Fruit fly (Drosophila melanogaster) whole organism, embryonic: ENCODE measurements around the gene Doa.
A peak's percentile ranks its signal among the peaks of the same experiment; 100 is the strongest.

Experiments used
- Bdp1 ChIP-seq: fragments of 200-800 bp; sonication (Bioruptor generic); optimal IDR thresholded peaks from 3 replicates; lab custom pipeline; 2016; ENCODE audit warnings: missing biosample characterization, missing genetic modification characterization
- CG10147 ChIP-seq: fragments of 200-800 bp; sonication (Bioruptor generic); optimal IDR thresholded peaks from 2 replicates; lab custom pipeline; 2019; ENCODE audit warnings: missing biosample characterization, mild to moderate bottlenecking, missing genetic modification characterization, moderate library complexity
- CG10543 ChIP-seq: fragments of 200-800 bp; sonication (Bioruptor generic); optimal IDR thresholded peaks from 3 replicates; lab custom pipeline; 2017; ENCODE audit warnings: missing biosample characterization, mild to moderate bottlenecking, missing genetic modification characterization, moderate library complexity
- CG10565 ChIP-seq: fragments of 200-800 bp; sonication (Bioruptor generic); optimal IDR thresholded peaks from 3 replicates; lab custom pipeline; 2016; ENCODE audit warnings: missing biosample characterization, mild to moderate bottlenecking, missing genetic modification characterization
- CG11560 ChIP-seq: fragments of 200-800 bp; sonication (Bioruptor generic); IDR thresholded peaks from 3 replicates; pipeline ENCODE4 v1.3.6; 2022; ENCODE audit warnings: missing biosample characterization, missing genetic modification characterization
- CG12104 ChIP-seq: fragments of 200-800 bp; sonication (Bioruptor generic); optimal IDR thresholded peaks from 3 replicates; lab custom pipeline; 2016; ENCODE audit warnings: missing biosample characterization, missing genetic modification characterization
- CG13775 ChIP-seq: fragments of 200-800 bp; sonication (Bioruptor generic); optimal IDR thresholded peaks from 3 replicates; lab custom pipeline; 2017; ENCODE audit warnings: missing biosample characterization, mild to moderate bottlenecking, missing genetic modification characterization
- CG15011 ChIP-seq: fragments of 200-800 bp; sonication (Bioruptor generic); optimal IDR thresholded peaks from 3 replicates; lab custom pipeline; 2018; ENCODE audit warnings: missing biosample characterization, mild to moderate bottlenecking, missing genetic modification characterization
- CG15269 ChIP-seq: fragments of 200-800 bp; sonication (Bioruptor generic); optimal IDR thresholded peaks from 2 replicates; lab custom pipeline; 2018; ENCODE audit warnings: missing biosample characterization, mild to moderate bottlenecking, missing genetic modification characterization, moderate library complexity
- CG2199 ChIP-seq: fragments of 200-800 bp; sonication (Bioruptor generic); IDR thresholded peaks from 3 replicates; pipeline ENCODE4 v1.3.6; 2022; ENCODE audit warnings: missing biosample characterization, missing genetic modification characterization
- CG2889 ChIP-seq: fragments of 200-800 bp; sonication (Bioruptor generic); IDR thresholded peaks from 3 replicates; pipeline ENCODE4 v1.3.6; 2022; ENCODE audit warnings: missing biosample characterization, missing genetic modification characterization
- CG30403 ChIP-seq: fragments of 200-800 bp; sonication (Bioruptor generic); optimal IDR thresholded peaks from 3 replicates; lab custom pipeline; 2016; ENCODE audit warnings: missing biosample characterization, missing genetic modification characterization
- CG6654 ChIP-seq: fragments of 200-800 bp; sonication (Bioruptor generic); optimal IDR thresholded peaks from 2 replicates; lab custom pipeline; 2017; ENCODE audit warnings: missing biosample characterization, mild to moderate bottlenecking, missing genetic modification characterization
- CG8478 ChIP-seq: fragments of >200 bp; optimal IDR thresholded peaks from 2 replicates; lab custom pipeline; 2018
- CG9797 ChIP-seq: fragments of 200-800 bp; sonication (Bioruptor generic); optimal IDR thresholded peaks from 3 replicates; lab custom pipeline; 2018; ENCODE audit warnings: missing biosample characterization, mild to moderate bottlenecking, missing genetic modification characterization
- CHES-1-like ChIP-seq: fragments of 200-800 bp; sonication (Bioruptor generic); optimal IDR thresholded peaks from 2 replicates; lab custom pipeline; 2016; ENCODE audit warnings: missing biosample characterization, missing genetic modification characterization
- Elba2 ChIP-seq: fragments of 200-800 bp; sonication (Bioruptor generic); optimal IDR thresholded peaks from 3 replicates; lab custom pipeline; 2016; ENCODE audit warnings: missing biosample characterization, missing genetic modification characterization
- Fer2 ChIP-seq: fragments of 200-800 bp; sonication (Bioruptor generic); optimal IDR thresholded peaks from 2 replicates; lab custom pipeline; 2018; ENCODE audit warnings: missing biosample characterization, mild to moderate bottlenecking, missing genetic modification characterization, moderate library complexity
- Hr3 ChIP-seq: fragments of 200-800 bp; sonication (Bioruptor generic); optimal IDR thresholded peaks from 3 replicates; lab custom pipeline; 2016; ENCODE audit warnings: missing biosample characterization, missing genetic modification characterization
- Hr78 ChIP-seq, 2 experiments: fragments of 200-800 bp in 1 of 2; fragments of >200 bp in 1 of 2; sonication (Bioruptor generic) in 1 of 2; optimal IDR thresholded peaks; 2 replicates each; lab custom pipeline; 2017 to 2019; ENCODE audit warnings: missing biosample characterization in 2 of 2, missing genetic modification characterization in 2 of 2, mild to moderate bottlenecking in 1 of 2, moderate library complexity in 1 of 2
- Lim3 ChIP-seq: fragments of 200-800 bp; sonication (Bioruptor generic); IDR thresholded peaks from 2 replicates; pipeline ENCODE4 v1.3.6; 2022; ENCODE audit warnings: missing biosample characterization, missing genetic modification characterization
- Mes4 ChIP-seq: fragments of 200-800 bp; sonication (Bioruptor generic); optimal IDR thresholded peaks from 2 replicates; lab custom pipeline; 2016; ENCODE audit warnings: missing biosample characterization, missing genetic modification characterization
- NFAT ChIP-seq: fragments of 200-800 bp; sonication (Bioruptor generic); IDR thresholded peaks from 2 replicates; pipeline ENCODE4 v1.3.6; 2022; ENCODE audit warnings: missing biosample characterization, missing genetic modification characterization
- Neu2 ChIP-seq: fragments of 200-800 bp; sonication (Bioruptor generic); optimal IDR thresholded peaks from 3 replicates; lab custom pipeline; 2016; ENCODE audit warnings: missing biosample characterization, missing genetic modification characterization, borderline replicate concordance
- Oli ChIP-seq: fragments of 200-800 bp; sonication (Bioruptor generic); optimal IDR thresholded peaks from 2 replicates; lab custom pipeline; 2018; ENCODE audit warnings: missing biosample characterization, mild to moderate bottlenecking, missing genetic modification characterization, moderate library complexity
- Optix ChIP-seq: fragments of 200-800 bp; sonication (Bioruptor generic); IDR thresholded peaks from 3 replicates; pipeline ENCODE4 v1.3.6; 2022; ENCODE audit warnings: missing biosample characterization, missing genetic modification characterization
- Rfx ChIP-seq: fragments of 200-800 bp; sonication (Bioruptor generic); IDR thresholded peaks from 2 replicates; pipeline ENCODE4 v1.3.6; 2022; ENCODE audit warnings: missing biosample characterization, missing genetic modification characterization
- Sox100B ChIP-seq: fragments of 200-800 bp; sonication (Bioruptor generic); optimal IDR thresholded peaks from 3 replicates; lab custom pipeline; 2018; ENCODE audit warnings: missing biosample characterization, mild to moderate bottlenecking, missing genetic modification characterization
- Ssrp ChIP-seq: fragments of 200-800 bp; sonication (Bioruptor generic); optimal IDR thresholded peaks from 2 replicates; lab custom pipeline; 2018; ENCODE audit warnings: missing biosample characterization, mild to moderate bottlenecking, missing genetic modification characterization, moderate library complexity
- aop ChIP-seq: fragments of 200-800 bp; sonication (Bioruptor generic); IDR thresholded peaks from 2 replicates; pipeline ENCODE4 v1.3.6; 2022; ENCODE audit warnings: missing biosample characterization, missing genetic modification characterization
- chm ChIP-seq: fragments of 200-800 bp; sonication (Bioruptor generic); IDR thresholded peaks from 2 replicates; pipeline ENCODE4 v1.3.6; 2022; ENCODE audit warnings: missing biosample characterization, missing genetic modification characterization
- crc ChIP-seq: fragments of 200-800 bp; sonication (Bioruptor generic); optimal IDR thresholded peaks from 2 replicates; lab custom pipeline; 2016; ENCODE audit warnings: missing biosample characterization, missing genetic modification characterization
- dati ChIP-seq: fragments of 200-800 bp; sonication (Bioruptor generic); IDR thresholded peaks from 2 replicates; pipeline ENCODE4 v1.3.6; 2022; ENCODE audit warnings: missing biosample characterization, missing genetic modification characterization
- fd96Cb ChIP-seq: fragments of 200-800 bp; sonication (Bioruptor generic); optimal IDR thresholded peaks from 2 replicates; lab custom pipeline; 2018; ENCODE audit warnings: missing biosample characterization, mild to moderate bottlenecking, missing genetic modification characterization, moderate library complexity
- gcm ChIP-seq: fragments of 200-800 bp; sonication (Bioruptor generic); optimal IDR thresholded peaks from 2 replicates; lab custom pipeline; 2019; ENCODE audit warnings: missing biosample characterization, mild to moderate bottlenecking, missing genetic modification characterization, moderate library complexity
- gsb ChIP-seq: fragments of 200-800 bp; sonication (Bioruptor generic); IDR thresholded peaks from 2 replicates; pipeline ENCODE4 v1.3.6; 2022; ENCODE audit warnings: missing biosample characterization, missing genetic modification characterization
- gt ChIP-seq: fragments of 200-800 bp; sonication (Bioruptor generic); IDR thresholded peaks from 2 replicates; pipeline ENCODE4 v1.3.6; 2022; ENCODE audit warnings: missing biosample characterization, missing genetic modification characterization
- insv ChIP-seq, 2 experiments: fragments of 200-800 bp; sonication (Bioruptor generic); optimal IDR thresholded peaks; 3 replicates each; lab custom pipeline; 2016 to 2018; ENCODE audit warnings: missing biosample characterization in 2 of 2, missing genetic modification characterization in 2 of 2
- jigr1 ChIP-seq: fragments of 200-800 bp; sonication (Bioruptor generic); IDR thresholded peaks from 3 replicates; pipeline ENCODE4 v1.3.6; 2022; ENCODE audit warnings: missing biosample characterization, missing genetic modification characterization
- kah ChIP-seq: fragments of 200-800 bp; sonication (Bioruptor generic); optimal IDR thresholded peaks from 2 replicates; lab custom pipeline; 2018; ENCODE audit warnings: missing biosample characterization, mild to moderate bottlenecking, missing genetic modification characterization
- lbe ChIP-seq: fragments of 200-800 bp; sonication (Bioruptor generic); optimal IDR thresholded peaks from 2 replicates; lab custom pipeline; 2016; ENCODE audit warnings: missing biosample characterization, mild to moderate bottlenecking, missing genetic modification characterization
- lmd ChIP-seq: fragments of 200-800 bp; sonication (Bioruptor generic); IDR thresholded peaks from 2 replicates; pipeline ENCODE4 v1.3.6; 2022; ENCODE audit warnings: missing biosample characterization, missing genetic modification characterization
- pfk ChIP-seq: fragments of 200-800 bp; sonication (Bioruptor generic); optimal IDR thresholded peaks from 2 replicates; lab custom pipeline; 2018; ENCODE audit warnings: missing biosample characterization, mild to moderate bottlenecking, missing genetic modification characterization, moderate library complexity
- ro ChIP-seq: fragments of 200-800 bp; sonication (Bioruptor generic); IDR thresholded peaks from 2 replicates; pipeline ENCODE4 v1.3.6; 2022; ENCODE audit warnings: missing biosample characterization, missing genetic modification characterization
- run ChIP-seq: fragments of 200-800 bp; sonication (Bioruptor generic); optimal IDR thresholded peaks from 3 replicates; lab custom pipeline; 2018; ENCODE audit warnings: missing biosample characterization, mild to moderate bottlenecking, missing genetic modification characterization
- sd ChIP-seq: fragments of 200-800 bp; sonication (Bioruptor generic); optimal IDR thresholded peaks from 3 replicates; lab custom pipeline; 2018; ENCODE audit warnings: missing biosample characterization, mild to moderate bottlenecking, missing genetic modification characterization, moderate library complexity
- tgo ChIP-seq: fragments of 200-800 bp; sonication (Bioruptor generic); IDR thresholded peaks from 3 replicates; pipeline ENCODE4 v1.3.6; 2022; ENCODE audit warnings: missing biosample characterization, missing genetic modification characterization
- tio ChIP-seq: fragments of 200-800 bp; sonication (Bioruptor generic); optimal IDR thresholded peaks from 2 replicates; lab custom pipeline; 2017; ENCODE audit warnings: missing biosample characterization, missing genetic modification characterization, inconsistent platforms
- unpg ChIP-seq: fragments of 200-800 bp; sonication (Bioruptor generic); optimal IDR thresholded peaks from 3 replicates; lab custom pipeline; 2018; ENCODE audit warnings: missing biosample characterization, mild to moderate bottlenecking, missing genetic modification characterization, moderate library complexity
- vnd ChIP-seq: fragments of 200-800 bp; sonication (Bioruptor generic); IDR thresholded peaks from 3 replicates; pipeline ENCODE4 v1.3.6; 2022; ENCODE audit warnings: missing biosample characterization, missing genetic modification characterization; ENCODE audit not compliant: partially characterized antibody
- wor ChIP-seq: fragments of 200-800 bp; sonication (Bioruptor generic); IDR thresholded peaks from 2 replicates; pipeline ENCODE4 v1.3.6; 2022; ENCODE audit warnings: missing biosample characterization, missing genetic modification characterization
- z ChIP-seq: fragments of 200-800 bp; sonication (Bioruptor generic); IDR thresholded peaks from 3 replicates; pipeline ENCODE4 v1.3.6; 2022; ENCODE audit warnings: missing biosample characterization, missing genetic modification characterization
- zen ChIP-seq: fragments of 200-800 bp; sonication (Bioruptor generic); optimal IDR thresholded peaks from 3 replicates; lab custom pipeline; 2018; ENCODE audit warnings: missing biosample characterization, mild to moderate bottlenecking, missing genetic modification characterization, moderate library complexity

Doa gene

DNA sequence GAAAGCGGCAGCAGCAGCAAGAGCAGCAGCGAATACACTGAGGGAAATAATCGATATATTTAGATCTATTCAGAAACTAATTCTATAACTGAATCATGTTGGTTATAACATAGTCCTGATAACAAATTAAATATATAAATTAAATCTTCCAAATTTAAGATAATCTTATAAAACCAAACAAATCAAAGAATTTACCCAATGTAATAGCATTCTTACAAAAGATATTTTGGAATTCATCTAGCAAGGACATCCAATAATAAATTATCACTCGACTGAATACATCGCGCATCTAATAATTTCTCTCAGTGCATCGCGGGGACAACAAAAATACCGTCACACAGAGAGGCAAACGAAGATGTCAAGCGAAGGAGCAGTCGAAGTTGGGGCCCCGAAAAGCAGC is 71.2 kb downstream of the Doa start (continued):
- TF ChIP-seq gt (GFP tag; lab: Robert Waterston, UW) (no peak), Neu2 (GFP tag; lab: Kevin White, UChicago) (no peak), CG13775 (peak; percentile 20), wor (GFP tag; lab: Robert Waterston, UW) (no peak), ro (GFP tag; lab: Robert Waterston, UW) (no peak), z (GFP tag; lab: Robert Waterston, UW) (no peak), Oli (tag; lab: Kevin White, UChicago) (peak; percentile 34), NFAT (no peak), CG10147 (GFP tag; lab: Kevin White, UChicago) (peak; percentile 37), CHES-1-like (no peak), gcm (no peak), aop (GFP tag; lab: Robert Waterston, UW) (no peak), pfk (GFP tag; lab: Kevin White, UChicago) (no peak), Hr3 (GFP tag; lab: Kevin White, UChicago) (no peak), CG10543 (GFP tag; lab: Kevin White, UChicago) (peak; percentile 16), CG15269 (peak; percentile 46), zen (tag; lab: Kevin White, UChicago) (no peak), tgo (GFP tag; lab: Robert Waterston, UW) (0 out of 3 replicates have a peak, but pooled peaks have one; percentile 29), CG2199 (GFP tag; lab: Robert Waterston, UW) (no peak), Lim3 (no peak), unpg (GFP tag; lab: Kevin White, UChicago) (no peak), CG6654 (no peak), lbe (GFP tag; lab: Kevin White, UChicago) (no peak), dati (GFP tag; lab: Robert Waterston, UW) (no peak), CG9797 (no peak), CG2889 (GFP tag; lab: Robert Waterston, UW) (no peak), sd (tag; lab: Kevin White, UChicago) (no peak), insv (GFP tag; optimal IDR thresholded peaks at IDR 0.05; lab: Kevin White, UChicago) (no peak), Ssrp (tag; lab: Kevin White, UChicago) (no peak), Optix (GFP tag; lab: Robert Waterston, UW) (no peak), tio (peak; percentile 47), Rfx (no peak), chm (GFP tag; lab: Robert Waterston, UW) (no peak), kah (GFP tag; lab: Kevin White, UChicago) (no peak), CG30403 (GFP tag; lab: Kevin White, UChicago) (peak; percentile 41), CG11560 (tag; lab: Robert Waterston, UW) (no peak), gsb (GFP tag; lab: Robert Waterston, UW) (no peak), CG8478 (lab: Kevin White, UChicago) (no peak), CG12104 (GFP tag; lab: Kevin White, UChicago) (no peak), crc (GFP tag; lab: Kevin White, UChicago) (no peak), Fer2 (tag; lab: Kevin White, UChicago) (no peak), Mes4 (GFP tag; lab: Kevin White, UChicago) (no peak), Sox100B (GFP tag; lab: Kevin White, UChicago) (peak; percentile 25), CG15011 (peak; percentile 16), lmd (GFP tag; lab: Robert Waterston, UW) (no peak), CG10565 (no peak), vnd (no peak), Hr78 (GFP tag; optimal IDR thresholded peaks at IDR 0.05; lab: Kevin White, UChicago) (no peak), fd96Cb (tag; lab: Kevin White, UChicago) (peak; percentile 1), run (tag; lab: Kevin White, UChicago) (no peak), jigr1 (GFP tag; lab: Robert Waterston, UW) (no peak), Bdp1 (GFP tag; lab: Kevin White, UChicago) (no peak), Elba2 (GFP tag; lab: Kevin White, UChicago) (no peak)
